Worm (Caenorhabditis elegans) whole organism, L4/young adult: Measurements from ENCODE around the gene F17E9.3.

Experiments used
- W03F9.2 ChIP-seq: fragments of 150-350 bp; optimal IDR thresholded peaks from 2 replicates; lab custom pipeline; 2014; ENCODE audit warnings: missing biosample characterization, missing genetic modification characterization
- dao-5 ChIP-seq: sonication (generic microtip); optimal IDR thresholded peaks from 2 replicates; lab custom pipeline; 2016; ENCODE audit warnings: missing genotype, missing genetic modification characterization, moderate library complexity, missing compliant biosample characterization
- him-1 ChIP-seq: sonication (generic microtip); optimal IDR thresholded peaks from 2 replicates; lab custom pipeline; 2016; ENCODE audit warnings: missing genotype, missing genetic modification reagents, missing genetic modification characterization, missing compliant biosample characterization

ce11 chrIV:8345518-8345917, 9.2 kb upstream of the F17E9.3 start, which contains the start of gene F17E9.5:
- TF ChIP-seq W03F9.2 (tag; lab: Kevin White, UChicago) = no peak
- no peak for TF ChIP-seq dao-5
- no peak for TF ChIP-seq him-1
